Fruit fly (Drosophila melanogaster): ENCODE results near the gene CG43092.

The CG43092 gene

DNA sequence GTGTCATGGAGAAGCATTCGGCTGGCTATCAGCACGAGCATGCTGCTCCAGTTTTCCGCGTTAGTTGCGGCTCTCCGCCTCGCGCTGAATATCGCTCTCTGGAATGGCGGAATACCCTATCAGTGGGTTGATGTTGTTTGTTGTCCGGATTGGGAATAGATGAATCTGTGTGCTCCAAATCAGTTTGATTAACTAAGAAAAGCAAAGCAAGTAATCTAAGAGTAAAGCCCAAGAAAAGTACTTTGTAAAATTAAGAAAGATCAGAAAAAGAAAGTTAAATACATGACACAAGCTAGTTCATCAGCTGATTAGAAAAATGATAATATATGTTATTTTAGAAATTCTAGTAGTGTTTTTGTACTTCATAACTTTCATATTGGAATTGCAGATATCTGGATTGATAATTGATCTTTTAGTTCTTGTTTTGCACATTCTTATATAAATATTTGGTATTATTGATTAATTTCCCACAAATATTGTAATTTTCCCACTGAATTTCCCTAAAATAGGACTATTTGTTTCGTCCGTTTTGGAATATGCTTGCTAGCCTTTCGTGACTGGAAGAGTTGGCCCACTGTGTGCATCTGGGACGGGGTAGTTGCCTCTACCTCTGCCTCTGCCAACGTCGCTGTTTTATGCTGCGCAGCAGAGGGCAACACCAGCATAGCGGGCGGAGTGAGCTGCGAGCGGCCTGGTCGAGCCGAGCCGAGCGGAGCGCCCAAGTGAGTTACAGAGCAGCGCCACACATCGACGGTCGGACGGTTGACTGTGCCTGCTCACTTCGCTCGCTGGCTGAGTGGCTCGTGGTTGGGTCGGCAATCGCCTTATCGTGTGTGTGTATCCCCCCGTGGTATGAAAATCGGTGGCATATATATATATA, 15.3 kb downstream of the CG43092 start (continued):
- TF ChIP-seq Fer2 (tag; optimal IDR thresholded peaks at IDR 0.05) (peak; percentile 37), CG10366 (GFP tag; IDR thresholded peaks at IDR 0.05) (peak; percentile 45; the same call in 1 of the 2 replicates), Asciz (GFP tag; optimal IDR thresholded peaks at IDR 0.05) (peak; percentile 60), p53 (GFP tag; optimal IDR thresholded peaks at IDR 0.05) (no peak), slp2 (GFP tag; optimal IDR thresholded peaks at IDR 0.05) (peak; percentile 4), crp (GFP tag; optimal IDR thresholded peaks at IDR 0.05) (peak in 1 of 2 experiments; percentile 1), Mrtf (GFP tag; IDR thresholded peaks at IDR 0.05) (peak; percentile 23; the same call in 1 of the 3 replicates), CG17912 (GFP tag; optimal IDR thresholded peaks at IDR 0.05) (no peak), pum (GFP tag; optimal IDR thresholded peaks at IDR 0.05) (peak; percentile 41), Blimp-1 (GFP tag; optimal IDR thresholded peaks at IDR 0.05) (peak; percentile 51), CG2875 (GFP tag; optimal IDR thresholded peaks at IDR 0.05) (no peak), vfl (GFP tag; optimal IDR thresholded peaks at IDR 0.05) (no peak), CG17612 (GFP tag; IDR thresholded peaks at IDR 0.05) (0 out of 2 replicates have a peak, but pooled peaks have one; percentile 44), CG10274 (GFP tag; optimal IDR thresholded peaks at IDR 0.05) (peak; percentile 8), CG2202 (tag; optimal IDR thresholded peaks at IDR 0.05) (no peak), Sox102F (GFP tag; optimal IDR thresholded peaks at IDR 0.05) (peak; percentile 73), nom (GFP tag; optimal IDR thresholded peaks at IDR 0.05) (no peak), Poxn (GFP tag; IDR thresholded peaks at IDR 0.05) (no peak), Opbp (GFP tag; IDR thresholded peaks at IDR 0.05; ENCODE audit: partially characterized antibody) (no peak), scrt (GFP tag; optimal IDR thresholded peaks at IDR 0.05) (peak; percentile 38), ranshi (GFP tag; IDR thresholded peaks at IDR 0.05) (0 out of 2 replicates have a peak, but pooled peaks have one; percentile 16), Doc2 (GFP tag; IDR thresholded peaks at IDR 0.05) (no peak), CG6854 (GFP tag; optimal IDR thresholded peaks at IDR 0.05) (peak; percentile 26), CG10959 (GFP tag; IDR thresholded peaks at IDR 0.05) (peak; percentile 17), ATbp (GFP tag; optimal IDR thresholded peaks at IDR 0.05) (peak; percentile 52), sens-2 (GFP tag; IDR thresholded peaks at IDR 0.05) (no peak; the same call in 1 of the 2 replicates), ase (GFP tag; IDR thresholded peaks at IDR 0.05) (peak; percentile 35; the same call in 2 of the 3 replicates), CG10979 (tag; optimal IDR thresholded peaks at IDR 0.05) (peak; percentile 55), Aef1 (GFP tag; IDR thresholded peaks at IDR 0.05) (peak; percentile 25; the same call in 1 of the 3 replicates), ato (GFP tag; IDR thresholded peaks at IDR 0.05; ENCODE audit: partially characterized antibody) (0 out of 2 replicates have a peak, but pooled peaks have one; percentile 31), CG32767 (GFP tag; IDR thresholded peaks at IDR 0.05) (peak; percentile 70; the same call in 1 of the 2 replicates), emc (GFP tag; optimal IDR thresholded peaks at IDR 0.05) (no peak), fd3F (GFP tag; optimal IDR thresholded peaks at IDR 0.05) (peak; percentile 28), CG11504 (tag; optimal IDR thresholded peaks at IDR 0.05) (peak; percentile 83), CG7271 (tag; optimal IDR thresholded peaks at IDR 0.05) (no peak), Mad (GFP tag; optimal IDR thresholded peaks at IDR 0.05) (peak; percentile 23), vnd (GFP tag; IDR thresholded peaks at IDR 0.05; ENCODE audit: partially characterized antibody) (no peak), HmgZ (tag; optimal IDR thresholded peaks at IDR 0.05) (no peak), CG13123 (GFP tag; optimal IDR thresholded peaks at IDR 0.05) (peak; percentile 42), CG18619 (GFP tag; optimal IDR thresholded peaks at IDR 0.05) (peak; percentile 76), tna (GFP tag; IDR thresholded peaks at IDR 0.05; ENCODE audit: partially characterized antibody) (peak; percentile 56; the same call in 1 of the 2 replicates), amos (GFP tag; IDR thresholded peaks at IDR 0.05; ENCODE audit: partially characterized antibody) (no peak; the same call in 1 of the 2 replicates), Xbp1 (GFP tag; optimal IDR thresholded peaks at IDR 0.05) (peak; percentile 66), ttk (GFP tag; IDR thresholded peaks at IDR 0.05) (peak; percentile 9; the same call in 1 of the 2 replicates), Hey (tag; optimal IDR thresholded peaks at IDR 0.05) (no peak), Dad (GFP tag; optimal IDR thresholded peaks at IDR 0.05) (no peak), CG33557 (GFP tag; optimal IDR thresholded peaks at IDR 0.05) (no peak)

Data from whole organism, embryonic.